Fruit fly (Drosophila melanogaster): ENCODE measurements around the gene kuk.

The kuk gene

dm6 chr3R:17059811-17060169, 20.3 kb upstream of the kuk start (continued):
- no peak for TF ChIP-seq CG13624 (GFP tag; optimal IDR thresholded peaks at IDR 0.05)
- TF ChIP-seq CG10543 (GFP tag; optimal IDR thresholded peaks at IDR 0.05), result peak; percentile 37
- TF ChIP-seq otp (GFP tag; IDR thresholded peaks at IDR 0.05), result 0 out of 3 replicates have a peak, but pooled peaks have one; percentile 25
- peak; percentile 59 for TF ChIP-seq sug (tag; optimal IDR thresholded peaks at IDR 0.05)
- no peak for TF ChIP-seq jing (GFP tag; optimal IDR thresholded peaks at IDR 0.05)
- TF ChIP-seq run (tag; optimal IDR thresholded peaks at IDR 0.05), result no peak
- TF ChIP-seq B-H2 (GFP tag; optimal IDR thresholded peaks at IDR 0.05), result no peak
- TF ChIP-seq CG18599 (GFP tag; optimal IDR thresholded peaks at IDR 0.05), result no peak
- TF ChIP-seq CG2199 (GFP tag; IDR thresholded peaks at IDR 0.05), result no peak
- peak; percentile 53 for TF ChIP-seq ftz-f1 (GFP tag; optimal IDR thresholded peaks at IDR 0.05)
- 0 out of 3 replicates have a peak, but pooled peaks have one; percentile 10 for TF ChIP-seq gce (GFP tag; IDR thresholded peaks at IDR 0.05)
- peak; percentile 88 for TF ChIP-seq cg (GFP tag; optimal IDR thresholded peaks at IDR 0.05)
- peak; percentile 93 for TF ChIP-seq sr (GFP tag; IDR thresholded peaks at IDR 0.05)
- TF ChIP-seq CG1024 (GFP tag; IDR thresholded peaks at IDR 0.05), result no peak
- no peak for TF ChIP-seq dmrt11E (tag; optimal IDR thresholded peaks at IDR 0.05)
- TF ChIP-seq CG12236 (GFP tag; optimal IDR thresholded peaks at IDR 0.05), result no peak
- TF ChIP-seq CG10959 (GFP tag; IDR thresholded peaks at IDR 0.05), result no peak
- no peak for TF ChIP-seq Eip74EF (GFP tag; optimal IDR thresholded peaks at IDR 0.05)
- TF ChIP-seq trh (GFP tag; optimal IDR thresholded peaks at IDR 0.05), result no peak
- no peak for TF ChIP-seq Abd-B (GFP tag; optimal IDR thresholded peaks at IDR 0.05)
- peak; percentile 13 for TF ChIP-seq Hey (tag; optimal IDR thresholded peaks at IDR 0.05)
- TF ChIP-seq abd-A (tag; optimal IDR thresholded peaks at IDR 0.05), result peak; percentile 44
- peak; percentile 30 to 57 for TF ChIP-seq Trl (optimal IDR thresholded peaks at IDR 0.05)
- TF ChIP-seq Trl (GFP tag; optimal IDR thresholded peaks at IDR 0.05), result no peak
- no peak for TF ChIP-seq CG17912 (GFP tag; optimal IDR thresholded peaks at IDR 0.05)
- no peak for TF ChIP-seq CG9609 (GFP tag; optimal IDR thresholded peaks at IDR 0.05)
- peak; percentile 55; the same call in 1 of the 3 replicates for TF ChIP-seq z (GFP tag; IDR thresholded peaks at IDR 0.05)
- TF ChIP-seq fd102C (GFP tag; optimal IDR thresholded peaks at IDR 0.05), result no peak
- 0 out of 2 replicates have a peak, but pooled peaks have one; percentile 15 for TF ChIP-seq ara (GFP tag; IDR thresholded peaks at IDR 0.05)
- TF ChIP-seq chm (GFP tag; IDR thresholded peaks at IDR 0.05), result 0 out of 2 replicates have a peak, but pooled peaks have one; percentile 17
- peak; percentile 57 for TF ChIP-seq exex (tag; optimal IDR thresholded peaks at IDR 0.05)
- no peak for TF ChIP-seq CG7745 (tag; optimal IDR thresholded peaks at IDR 0.05)
- TF ChIP-seq Atf6 (GFP tag; IDR thresholded peaks at IDR 0.05), result peak; percentile 47; the same call in 1 of the 2 replicates
- no peak for TF ChIP-seq ems (GFP tag; optimal IDR thresholded peaks at IDR 0.05)
- no peak for TF ChIP-seq luna (GFP tag; optimal IDR thresholded peaks at IDR 0.05)
- no peak for TF ChIP-seq NK7.1 (GFP tag; optimal IDR thresholded peaks at IDR 0.05)
- no peak for TF ChIP-seq fu2 (GFP tag; optimal IDR thresholded peaks at IDR 0.05)
- no peak for TF ChIP-seq caup (GFP tag; optimal IDR thresholded peaks at IDR 0.05; ENCODE audit: severe bottlenecking)
- TF ChIP-seq amos (GFP tag; IDR thresholded peaks at IDR 0.05; ENCODE audit: partially characterized antibody), result peak; percentile 20; the same call in 1 of the 2 replicates

- TF ChIP-seq az2 (GFP tag; optimal IDR thresholded peaks at IDR 0.05) (peak; percentile 39), CG11247 (GFP tag; IDR thresholded peaks at IDR 0.05) (no peak), HLH3B (GFP tag; IDR thresholded peaks at IDR 0.05) (0 out of 2 replicates have a peak, but pooled peaks have one; percentile 25), ci (GFP tag; IDR thresholded peaks at IDR 0.05) (0 out of 3 replicates have a peak, but pooled peaks have one; percentile 7), ranshi (GFP tag; IDR thresholded peaks at IDR 0.05) (peak; percentile 24; the same call in 1 of the 2 replicates), CG1647 (GFP tag; optimal IDR thresholded peaks at IDR 0.05) (no peak), CG16863 (GFP tag; optimal IDR thresholded peaks at IDR 0.05) (peak; percentile 44), Aef1 (GFP tag; IDR thresholded peaks at IDR 0.05) (peak; percentile 17; the same call in 1 of the 3 replicates), Gsc (GFP tag; IDR thresholded peaks at IDR 0.05) (no peak), Pdp1 (GFP tag; optimal IDR thresholded peaks at IDR 0.05) (peak; percentile 7 to 9), Deaf1 (tag; optimal IDR thresholded peaks at IDR 0.05) (no peak), Dip3 (GFP tag; optimal IDR thresholded peaks at IDR 0.05) (peak; percentile 30), CG4730 (GFP tag; IDR thresholded peaks at IDR 0.05) (no peak), CG3281 (GFP tag; optimal IDR thresholded peaks at IDR 0.05) (peak; percentile 55), Chrac-16 (GFP tag; optimal IDR thresholded peaks at IDR 0.05) (peak; percentile 14)
These were observed 19.8 kb upstream of the kuk start for dm6 chr3R:17060244-17060664.

Measured in whole organism, embryonic.